Fruit fly (Drosophila melanogaster): ENCODE data around the gene CG9004.
A peak's percentile ranks its signal among the peaks of the same experiment; 100 is the strongest.

The CG9004 gene

DNA sequence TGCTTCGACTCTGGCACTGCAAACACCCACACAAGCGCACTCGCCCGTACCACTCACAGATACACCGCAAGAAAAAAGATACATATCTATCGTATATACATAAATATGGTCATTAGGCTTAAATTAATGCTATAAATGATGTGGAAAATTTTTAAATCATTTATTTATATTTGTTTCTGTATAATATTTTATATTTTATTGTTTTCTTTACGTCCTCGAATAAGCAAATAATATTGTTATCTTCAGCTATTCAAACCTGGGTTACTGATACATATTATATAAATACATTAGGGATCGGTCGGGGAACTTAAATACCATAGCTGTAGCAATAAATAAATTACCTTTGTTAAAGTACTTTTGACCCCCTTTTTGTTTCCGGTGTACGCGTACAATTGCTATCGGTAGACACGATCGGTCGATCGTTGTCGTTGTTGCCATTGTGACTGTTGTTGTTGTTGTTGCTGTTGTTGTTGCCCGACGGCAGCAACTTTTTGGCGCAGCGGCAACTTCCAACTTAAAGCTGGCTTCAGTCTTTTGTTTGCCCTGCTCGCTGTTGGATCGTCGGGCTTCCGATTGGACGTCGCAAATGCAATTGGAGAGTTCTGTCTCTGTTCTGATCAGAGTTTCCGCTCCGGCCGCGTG is 44.0 kb downstream of the CG9004 start (continued):
- TF ChIP-seq Hr38 (GFP tag; optimal IDR thresholded peaks at IDR 0.05): no peak
- peak; percentile 73 for TF ChIP-seq Eip93F (GFP tag; optimal IDR thresholded peaks at IDR 0.05)
- TF ChIP-seq Sox102F (GFP tag; optimal IDR thresholded peaks at IDR 0.05): peak; percentile 81
- TF ChIP-seq CG6163 (GFP tag; IDR thresholded peaks at IDR 0.05): peak; percentile 77
- TF ChIP-seq Lpt (GFP tag; optimal IDR thresholded peaks at IDR 0.05): peak; percentile 84
- TF ChIP-seq salr (GFP tag; optimal IDR thresholded peaks at IDR 0.05): peak; percentile 75 to 95
- TF ChIP-seq dac (GFP tag; optimal IDR thresholded peaks at IDR 0.05): peak; percentile 82
- peak; percentile 93 for TF ChIP-seq CG11762 (GFP tag; optimal IDR thresholded peaks at IDR 0.05; ENCODE audit: insufficient read depth)
- TF ChIP-seq CG34406 (GFP tag; optimal IDR thresholded peaks at IDR 0.05): peak; percentile 97
- peak; percentile 87 for TF ChIP-seq Smox (GFP tag; optimal IDR thresholded peaks at IDR 0.05)
- peak; percentile 95 for TF ChIP-seq OdsH (GFP tag; optimal IDR thresholded peaks at IDR 0.05)
- peak; percentile 91 for TF ChIP-seq CG8319 (GFP tag; optimal IDR thresholded peaks at IDR 0.05)
- peak; percentile 97 for TF ChIP-seq CG32006 (GFP tag; optimal IDR thresholded peaks at IDR 0.05)
- TF ChIP-seq CG6276 (GFP tag; optimal IDR thresholded peaks at IDR 0.05): peak; percentile 92
- peak; percentile 92 for TF ChIP-seq CG6854 (GFP tag; optimal IDR thresholded peaks at IDR 0.05)
- peak; percentile 94 for TF ChIP-seq achi (GFP tag; optimal IDR thresholded peaks at IDR 0.05)
- TF ChIP-seq CG8119 (GFP tag; IDR thresholded peaks at IDR 0.05): peak; percentile 94
- peak; percentile 92 for TF ChIP-seq lz (GFP tag; optimal IDR thresholded peaks at IDR 0.05)
- peak; percentile 88 for TF ChIP-seq pdm3 (GFP tag; optimal IDR thresholded peaks at IDR 0.05)
- TF ChIP-seq CG3919 (GFP tag; optimal IDR thresholded peaks at IDR 0.05): peak; percentile 95

DNA sequence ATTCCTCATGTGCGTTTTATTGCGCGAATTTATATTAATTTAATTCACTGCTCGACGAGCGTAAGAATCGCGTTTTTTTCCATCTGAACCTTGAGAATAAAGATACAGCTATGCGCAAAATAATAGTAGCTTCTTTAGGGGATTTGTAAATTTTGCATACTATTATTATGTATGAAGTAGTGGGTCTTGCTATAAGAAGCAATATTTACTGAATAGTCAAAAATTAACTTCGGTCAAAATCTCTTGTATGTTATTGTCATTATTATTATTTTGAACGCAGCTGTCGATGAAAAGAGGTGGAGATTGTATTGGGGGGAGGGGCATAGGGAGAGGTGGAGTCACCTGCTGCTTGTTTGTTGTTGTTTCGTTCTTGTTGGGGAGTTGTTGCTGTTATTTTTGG is 45.2 kb downstream of the CG9004 start:
- peak; percentile 90 to 95 for TF ChIP-seq ss (GFP tag; optimal IDR thresholded peaks at IDR 0.05)
- peak; percentile 95 for TF ChIP-seq Ets96B (tag; optimal IDR thresholded peaks at IDR 0.05)
- peak; percentile 84 for TF ChIP-seq Hr39 (GFP tag; optimal IDR thresholded peaks at IDR 0.05)
- peak; percentile 89 for TF ChIP-seq CG6854 (GFP tag; optimal IDR thresholded peaks at IDR 0.05)
- TF ChIP-seq dac (GFP tag; optimal IDR thresholded peaks at IDR 0.05): no peak
- TF ChIP-seq Lpt (GFP tag; optimal IDR thresholded peaks at IDR 0.05): peak; percentile 63
- TF ChIP-seq esn (GFP tag; optimal IDR thresholded peaks at IDR 0.05): peak; percentile 86
- peak; percentile 77 for TF ChIP-seq CG8632 (GFP tag; optimal IDR thresholded peaks at IDR 0.05)
- peak; percentile 52 to 67 for TF ChIP-seq salr (GFP tag; optimal IDR thresholded peaks at IDR 0.05)
- peak; percentile 73 for TF ChIP-seq CG32006 (GFP tag; optimal IDR thresholded peaks at IDR 0.05)
- peak; percentile 87 for TF ChIP-seq CG31627 (GFP tag; optimal IDR thresholded peaks at IDR 0.05)
- peak; percentile 77 for TF ChIP-seq achi (GFP tag; optimal IDR thresholded peaks at IDR 0.05)
- TF ChIP-seq CG8319 (GFP tag; optimal IDR thresholded peaks at IDR 0.05): peak; percentile 78
- TF ChIP-seq Sox15 (GFP tag; optimal IDR thresholded peaks at IDR 0.05): peak; percentile 60
- TF ChIP-seq Gug (GFP tag; IDR thresholded peaks at IDR 0.05): peak; percentile 81
- peak; percentile 86 for TF ChIP-seq Met (GFP tag; optimal IDR thresholded peaks at IDR 0.05)
- peak; percentile 31 for TF ChIP-seq Eip93F (GFP tag; optimal IDR thresholded peaks at IDR 0.05)
- TF ChIP-seq fkh (GFP tag; optimal IDR thresholded peaks at IDR 0.05): no peak
- peak; percentile 99 for TF ChIP-seq Eip78C (GFP tag)
- peak; percentile 90 for TF ChIP-seq CG15336 (GFP tag; IDR thresholded peaks at IDR 0.05)
- peak; percentile 90 for TF ChIP-seq dsx (GFP tag; optimal IDR thresholded peaks at IDR 0.05; ENCODE audit: poor library complexity, severe bottlenecking)
- TF ChIP-seq spab (GFP tag; optimal IDR thresholded peaks at IDR 0.05): peak; percentile 90
- peak; percentile 84 for TF ChIP-seq Blimp-1 (GFP tag; optimal IDR thresholded peaks at IDR 0.05)
- peak; percentile 82 for TF ChIP-seq pdm3 (GFP tag; optimal IDR thresholded peaks at IDR 0.05)
- peak; percentile 83 for TF ChIP-seq Smox (GFP tag; optimal IDR thresholded peaks at IDR 0.05)
- peak; percentile 80 for TF ChIP-seq CG3032 (tag; optimal IDR thresholded peaks at IDR 0.05)
- peak; percentile 93 for TF ChIP-seq CG7368 (GFP tag; optimal IDR thresholded peaks at IDR 0.05)
- TF ChIP-seq svp (GFP tag): peak; percentile 99
- peak; percentile 82 for TF ChIP-seq fd59A (GFP tag; optimal IDR thresholded peaks at IDR 0.05)
- TF ChIP-seq net (GFP tag; optimal IDR thresholded peaks at IDR 0.05): peak; percentile 78
- TF ChIP-seq CG10631 (GFP tag; optimal IDR thresholded peaks at IDR 0.05): peak; percentile 75
- TF ChIP-seq topi (GFP tag; optimal IDR thresholded peaks at IDR 0.05): peak; percentile 97
- TF ChIP-seq CG6163 (GFP tag; IDR thresholded peaks at IDR 0.05): peak; percentile 95
- peak; percentile 85 for TF ChIP-seq fd85E (GFP tag; optimal IDR thresholded peaks at IDR 0.05)
- peak; percentile 76 for TF ChIP-seq OdsH (GFP tag; optimal IDR thresholded peaks at IDR 0.05)
- peak; percentile 82 for TF ChIP-seq CG6792 (GFP tag; optimal IDR thresholded peaks at IDR 0.05)
- TF ChIP-seq CG11902 (GFP tag; optimal IDR thresholded peaks at IDR 0.05): peak; percentile 93
- TF ChIP-seq CG4318 (GFP tag; optimal IDR thresholded peaks at IDR 0.05): peak; percentile 2
- peak; percentile 91 for TF ChIP-seq CG9139 (GFP tag; optimal IDR thresholded peaks at IDR 0.05)
- peak; percentile 75 for TF ChIP-seq CG6276 (GFP tag; optimal IDR thresholded peaks at IDR 0.05)

Measured in whole organism, prepupa.